Worm (Caenorhabditis elegans) whole organism, late embryonic: ENCODE data around the gene calf-1.

ENCODE experiments used
- T23F11.4 ChIP-seq: fragments of 200-800 bp; sonication (Bioruptor generic); optimal IDR thresholded peaks from 2 replicates; lab custom pipeline; 2018; ENCODE audit warnings: mild to moderate bottlenecking, missing genetic modification characterization, missing compliant biosample characterization
- ama-1 ChIP-seq: fragments of 150-350 bp; optimal IDR thresholded peaks from 2 replicates; lab custom pipeline; 2014
- hlh-8 ChIP-seq: sonication (generic microtip); optimal IDR thresholded peaks from 2 replicates; lab custom pipeline; 2016; ENCODE audit warnings: missing genotype, missing genetic modification characterization, missing compliant biosample characterization
- pqm-1 ChIP-seq: sonication (generic microtip); optimal IDR thresholded peaks from 2 replicates; lab custom pipeline; 2016; ENCODE audit warnings: missing genetic modification characterization, missing compliant biosample characterization
- syd-9 ChIP-seq: sonication (generic microtip); optimal IDR thresholded peaks from 2 replicates; lab custom pipeline; 2016; ENCODE audit warnings: mild to moderate bottlenecking, missing genetic modification characterization, moderate library complexity, missing compliant biosample characterization

ce11 chrV:20489102-20489501 is 10.2 kb upstream of the calf-1 start, which contains the start of gene srbc-78:
- TF ChIP-seq syd-9 (no peak), ama-1 (lab: Kevin White, UChicago) (no peak), pqm-1 (tag; lab: Kevin White, UChicago) (no peak), T23F11.4 (no peak), hlh-8 (tag; lab: Kevin White, UChicago) (no peak)
